Fruit fly (Drosophila melanogaster) whole organism, prepupa: ENCODE measurements around the gene CG45603.

Experiments
- Blimp-1 ChIP-seq: fragments of 200-800 bp; sonication (Bioruptor generic); optimal IDR thresholded peaks from 3 replicates; lab custom pipeline; 2017; ENCODE audit warnings: missing biosample characterization, missing genetic modification characterization, mild to moderate bottlenecking, moderate library complexity, missing genetic modification reagents
- CG10631 ChIP-seq: fragments of 200-800 bp; sonication (Bioruptor generic); optimal IDR thresholded peaks from 2 replicates; lab custom pipeline; 2016; ENCODE audit warnings: missing biosample characterization, missing genetic modification characterization
- CG10669 ChIP-seq: fragments of 200-800 bp; sonication (Bioruptor generic); optimal IDR thresholded peaks from 3 replicates; lab custom pipeline; 2018; ENCODE audit warnings: missing biosample characterization, mild to moderate bottlenecking, missing genetic modification characterization, moderate library complexity
- CG11294 ChIP-seq: fragments of 200-800 bp; sonication (Bioruptor generic); IDR thresholded peaks from 2 replicates; pipeline ENCODE4 v1.3.6; 2022; ENCODE audit warnings: missing biosample characterization, missing genetic modification characterization
- CG11762 ChIP-seq: fragments of 200-800 bp; sonication (Bioruptor generic); optimal IDR thresholded peaks from 3 replicates; lab custom pipeline; 2016; ENCODE audit warnings: missing biosample characterization, missing genetic modification characterization; ENCODE audit not compliant: insufficient read depth
- CG11902 ChIP-seq: fragments of 200-800 bp; sonication (Bioruptor generic); optimal IDR thresholded peaks from 3 replicates; lab custom pipeline; 2016; ENCODE audit warnings: missing biosample characterization, missing genetic modification characterization
- CG15336 ChIP-seq: fragments of 200-800 bp; sonication (Bioruptor generic); IDR thresholded peaks from 2 replicates; pipeline ENCODE4 v1.3.6; 2022; ENCODE audit warnings: missing biosample characterization, missing genetic modification characterization
- CG1621 ChIP-seq: fragments of 200-800 bp; sonication (Bioruptor generic); optimal IDR thresholded peaks from 3 replicates; lab custom pipeline; 2018; ENCODE audit warnings: missing biosample characterization, mild to moderate bottlenecking, missing genetic modification characterization
- CG16779 ChIP-seq: fragments of 200-800 bp; sonication (Bioruptor generic); optimal IDR thresholded peaks from 3 replicates; lab custom pipeline; 2017; ENCODE audit warnings: missing biosample characterization, mild to moderate bottlenecking, missing genetic modification characterization
- CG3032 ChIP-seq: fragments of 200-800 bp; optimal IDR thresholded peaks from 2 replicates; lab custom pipeline; 2019; ENCODE audit warnings: missing biosample characterization, mild to moderate bottlenecking, missing genetic modification characterization, moderate library complexity
- CG31627 ChIP-seq: fragments of 200-800 bp; sonication (Bioruptor generic); optimal IDR thresholded peaks from 3 replicates; lab custom pipeline; 2016; ENCODE audit warnings: missing biosample characterization, missing genetic modification characterization
- CG32006 ChIP-seq: fragments of 200-800 bp; sonication (Bioruptor generic); optimal IDR thresholded peaks from 3 replicates; lab custom pipeline; 2017; ENCODE audit warnings: missing biosample characterization, mild to moderate bottlenecking, missing genetic modification characterization
- CG34406 ChIP-seq: fragments of 200-800 bp; sonication (Bioruptor generic); optimal IDR thresholded peaks from 3 replicates; lab custom pipeline; 2016; ENCODE audit warnings: missing biosample characterization, missing genetic modification characterization
- CG3919 ChIP-seq: fragments of 200-800 bp; sonication (Bioruptor generic); optimal IDR thresholded peaks from 3 replicates; lab custom pipeline; 2016; ENCODE audit warnings: missing biosample characterization, missing genetic modification characterization
- CG6163 ChIP-seq: fragments of 200-800 bp; sonication (Bioruptor generic); IDR thresholded peaks from 3 replicates; pipeline ENCODE4 v1.3.6; 2022; ENCODE audit warnings: missing biosample characterization, missing genetic modification characterization
- CG6276 ChIP-seq: fragments of 200-800 bp; sonication (Bioruptor generic); optimal IDR thresholded peaks from 2 replicates; lab custom pipeline; 2017; ENCODE audit warnings: missing biosample characterization, mild to moderate bottlenecking, missing genetic modification characterization
- CG6792 ChIP-seq: fragments of 200-800 bp; sonication (Bioruptor generic); optimal IDR thresholded peaks from 3 replicates; lab custom pipeline; 2016; ENCODE audit warnings: missing biosample characterization, missing genetic modification characterization
- CG6854 ChIP-seq: fragments of 200-800 bp; sonication (Bioruptor generic); optimal IDR thresholded peaks from 2 replicates; lab custom pipeline; 2017; ENCODE audit warnings: missing biosample characterization, mild to moderate bottlenecking, missing genetic modification characterization
- CG7368 ChIP-seq: fragments of 200-800 bp; sonication (Bioruptor generic); optimal IDR thresholded peaks from 3 replicates; lab custom pipeline; 2016; ENCODE audit warnings: missing biosample characterization, missing genetic modification characterization
- CG8119 ChIP-seq: fragments of 200-800 bp; sonication (Bioruptor generic); IDR thresholded peaks from 3 replicates; pipeline ENCODE4 v1.3.6; 2022; ENCODE audit warnings: missing biosample characterization, missing genetic modification characterization
- CG8319 ChIP-seq: fragments of 200-800 bp; sonication (Bioruptor generic); optimal IDR thresholded peaks from 3 replicates; lab custom pipeline; 2016; ENCODE audit warnings: missing biosample characterization, missing genetic modification characterization
- CG8632 ChIP-seq: fragments of 200-800 bp; sonication (Bioruptor generic); optimal IDR thresholded peaks from 3 replicates; lab custom pipeline; 2016; ENCODE audit warnings: missing biosample characterization, missing genetic modification characterization
- CG9139 ChIP-seq: fragments of 200-800 bp; sonication (Bioruptor generic); optimal IDR thresholded peaks from 3 replicates; lab custom pipeline; 2017; ENCODE audit warnings: missing biosample characterization, mild to moderate bottlenecking, missing genetic modification characterization
- Eip75B ChIP-seq: fragments of 200-800 bp; sonication (Bioruptor generic); optimal IDR thresholded peaks from 3 replicates; lab custom pipeline; 2016; ENCODE audit warnings: missing biosample characterization, missing genetic modification characterization
- Eip78C ChIP-seq: fragments of 200-800 bp; sonication (Bioruptor generic); peaks from one replicate; lab custom pipeline; 2016; ENCODE audit warnings: missing biosample characterization, missing genetic modification characterization
- Ets21C ChIP-seq: fragments of 200-800 bp; sonication (Bioruptor generic); optimal IDR thresholded peaks from 3 replicates; lab custom pipeline; 2016; ENCODE audit warnings: missing biosample characterization, missing genetic modification characterization
- Ets96B ChIP-seq: fragments of 200-800 bp; optimal IDR thresholded peaks from 2 replicates; lab custom pipeline; 2019; ENCODE audit warnings: missing biosample characterization, mild to moderate bottlenecking, missing genetic modification characterization, moderate library complexity
- Gug ChIP-seq: fragments of 200-800 bp; sonication (Bioruptor generic); IDR thresholded peaks from 2 replicates; pipeline ENCODE4 v1.3.6; 2022; ENCODE audit warnings: missing biosample characterization, missing genetic modification characterization
- Hr38 ChIP-seq: sonication (Bioruptor generic); optimal IDR thresholded peaks from 2 replicates; lab custom pipeline; 2016; ENCODE audit warnings: missing biosample characterization, missing genetic modification characterization
- Lpt ChIP-seq: fragments of 200-800 bp; sonication (Bioruptor generic); optimal IDR thresholded peaks from 3 replicates; lab custom pipeline; 2016; ENCODE audit warnings: missing biosample characterization, missing genetic modification characterization
- Met ChIP-seq: fragments of 200-800 bp; sonication (Bioruptor generic); optimal IDR thresholded peaks from 3 replicates; lab custom pipeline; 2016; ENCODE audit warnings: missing biosample characterization, missing genetic modification characterization
- OdsH ChIP-seq: fragments of 200-800 bp; sonication (Bioruptor generic); optimal IDR thresholded peaks from 3 replicates; lab custom pipeline; 2016; ENCODE audit warnings: missing biosample characterization, missing genetic modification characterization
- Smox ChIP-seq: fragments of 200-800 bp; sonication (Bioruptor generic); optimal IDR thresholded peaks from 3 replicates; lab custom pipeline; 2016; ENCODE audit warnings: missing biosample characterization, missing genetic modification characterization
- Sox102F ChIP-seq: fragments of 200-800 bp; sonication (Bioruptor generic); optimal IDR thresholded peaks from 2 replicates; lab custom pipeline; 2016; ENCODE audit warnings: missing biosample characterization, mild to moderate bottlenecking, missing genetic modification characterization
- Sox14 ChIP-seq: fragments of 200-800 bp; sonication (Bioruptor generic); optimal IDR thresholded peaks from 3 replicates; lab custom pipeline; 2016; ENCODE audit warnings: missing biosample characterization, missing genetic modification characterization
- achi ChIP-seq: fragments of 200-800 bp; sonication (Bioruptor generic); optimal IDR thresholded peaks from 3 replicates; lab custom pipeline; 2016; ENCODE audit warnings: missing biosample characterization, missing genetic modification characterization
- acj6 ChIP-seq: fragments of 200-800 bp; sonication (Bioruptor generic); optimal IDR thresholded peaks from 3 replicates; lab custom pipeline; 2016; ENCODE audit warnings: missing biosample characterization, missing genetic modification characterization
- cyc ChIP-seq: fragments of 200-800 bp; sonication (Bioruptor generic); optimal IDR thresholded peaks from 3 replicates; lab custom pipeline; 2016; ENCODE audit warnings: missing biosample characterization, missing genetic modification characterization
- dac ChIP-seq: fragments of 200-800 bp; sonication (Bioruptor generic); optimal IDR thresholded peaks from 2 replicates; lab custom pipeline; 2017; ENCODE audit warnings: missing biosample characterization, mild to moderate bottlenecking, missing genetic modification characterization
- dsx ChIP-seq: fragments of 200-800 bp; optimal IDR thresholded peaks from 3 replicates; lab custom pipeline; 2019; ENCODE audit warnings: missing biosample characterization, mild to moderate bottlenecking, missing genetic modification characterization, moderate library complexity; ENCODE audit not compliant: poor library complexity, severe bottlenecking
- eg ChIP-seq: fragments of 200-800 bp; sonication (Bioruptor generic); IDR thresholded peaks from 3 replicates; pipeline ENCODE4 v1.3.6; 2022; ENCODE audit warnings: missing biosample characterization, missing genetic modification characterization
- esn ChIP-seq: fragments of 200-800 bp; sonication (Bioruptor generic); optimal IDR thresholded peaks from 2 replicates; lab custom pipeline; 2016; ENCODE audit warnings: missing biosample characterization, mild to moderate bottlenecking, missing genetic modification characterization, moderate library complexity
- fd59A ChIP-seq: fragments of 200-800 bp; sonication (Bioruptor generic); optimal IDR thresholded peaks from 2 replicates; lab custom pipeline; 2017; ENCODE audit warnings: missing biosample characterization, mild to moderate bottlenecking, missing genetic modification characterization, missing genetic modification reagents
- fkh ChIP-seq: fragments of 200-800 bp; sonication (Bioruptor generic); optimal IDR thresholded peaks from 3 replicates; lab custom pipeline; 2017; ENCODE audit warnings: missing biosample characterization, mild to moderate bottlenecking, missing genetic modification characterization, moderate library complexity
- net ChIP-seq: fragments of 200-800 bp; sonication (Bioruptor generic); optimal IDR thresholded peaks from 3 replicates; lab custom pipeline; 2016; ENCODE audit warnings: missing biosample characterization, missing genetic modification characterization
- pdm3 ChIP-seq: fragments of 200-800 bp; sonication (Bioruptor generic); optimal IDR thresholded peaks from 3 replicates; lab custom pipeline; 2016; ENCODE audit warnings: missing biosample characterization, missing genetic modification characterization
- salr ChIP-seq, 2 experiments: fragments of 200-800 bp; sonication (Bioruptor generic); optimal IDR thresholded peaks; 3 replicates each; lab custom pipeline; 2016 to 2018; ENCODE audit warnings: missing biosample characterization in 2 of 2, missing genetic modification characterization in 2 of 2, mild to moderate bottlenecking in 1 of 2
- spab ChIP-seq: fragments of 200-800 bp; sonication (Bioruptor generic); optimal IDR thresholded peaks from 2 replicates; lab custom pipeline; 2017; ENCODE audit warnings: missing biosample characterization, mild to moderate bottlenecking, missing genetic modification characterization, missing genetic modification reagents
- ss ChIP-seq, 2 experiments: fragments of 200-800 bp; sonication (Bioruptor generic); optimal IDR thresholded peaks; 2 replicates in 1 of 2; 3 replicates in 1 of 2; lab custom pipeline; 2017 to 2018; ENCODE audit warnings: mild to moderate bottlenecking in 2 of 2, missing biosample characterization in 2 of 2, missing genetic modification characterization in 2 of 2, moderate library complexity in 1 of 2
- vri ChIP-seq: fragments of 200-800 bp; sonication (Bioruptor generic); optimal IDR thresholded peaks from 3 replicates; lab custom pipeline; 2016; ENCODE audit warnings: missing biosample characterization, mild to moderate bottlenecking, missing genetic modification characterization

Gene CG45603

DNA sequence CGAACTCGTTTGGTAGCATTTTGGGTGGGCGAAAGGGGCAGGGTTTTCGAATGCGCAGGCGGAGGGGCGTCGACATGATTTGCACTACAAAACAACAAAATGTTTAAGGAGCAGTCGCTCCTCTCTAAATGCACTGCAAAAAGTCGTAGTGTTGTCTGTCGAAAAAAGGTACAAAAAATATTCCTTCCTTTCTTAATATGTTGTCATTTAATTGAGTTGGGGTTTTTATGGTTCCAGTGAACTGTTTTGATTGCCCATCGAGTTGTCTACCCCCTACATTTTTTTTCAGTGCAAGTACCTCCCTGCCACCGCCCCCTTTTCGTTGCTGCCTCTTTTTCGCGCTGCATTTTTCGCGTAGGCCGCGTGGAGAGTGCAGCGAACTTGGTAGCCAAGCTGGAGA, 47.9 kb upstream of the CG45603 start (continued):
- TF ChIP-seq Eip75B (GFP tag; lab: Kevin White, UChicago) (peak; percentile 94), Sox14 (peak; percentile 96), Hr38 (GFP tag; lab: Kevin White, UChicago) (peak; percentile 75), CG1621 (tag; lab: Kevin White, UChicago) (peak; percentile 94), esn (peak; percentile 95), pdm3 (peak; percentile 95), dac (GFP tag; lab: Kevin White, UChicago) (peak; percentile 95), Blimp-1 (GFP tag; lab: Kevin White, UChicago) (peak; percentile 83), dsx (GFP tag; lab: Kevin White, UChicago) (peak; percentile 93), CG3032 (peak; percentile 92), fd59A (GFP tag; lab: Kevin White, UChicago) (peak; percentile 93), fkh (GFP tag; lab: Kevin White, UChicago) (no peak), CG11902 (GFP tag; lab: Kevin White, UChicago) (peak; percentile 91)

DNA sequence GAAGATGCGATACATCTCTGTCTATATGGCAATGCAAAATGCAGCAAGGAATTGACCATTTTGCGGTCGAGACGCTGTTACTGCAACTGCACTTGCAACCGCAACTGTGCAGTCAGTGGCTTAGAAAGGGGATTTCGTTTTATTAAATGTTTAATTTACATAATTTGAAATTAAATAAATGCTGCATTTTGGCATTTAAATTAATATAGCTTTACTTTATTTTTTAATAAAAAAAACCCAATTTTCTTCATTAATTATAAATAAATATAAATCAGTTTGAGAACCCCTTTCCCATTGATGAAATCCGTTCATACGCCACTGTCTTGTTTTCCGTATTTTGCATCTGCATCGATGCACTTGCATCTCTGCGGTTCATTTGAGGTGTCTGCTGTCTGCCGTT, 46.5 kb upstream of the CG45603 start:
- TF ChIP-seq Ets21C (GFP tag; lab: Kevin White, UChicago): no peak
- TF ChIP-seq pdm3: peak; percentile 10
- TF ChIP-seq esn: peak; percentile 8
- TF ChIP-seq CG16779 (tag; lab: Kevin White, UChicago): no peak
- no peak for TF ChIP-seq Smox
- TF ChIP-seq net (GFP tag; lab: Kevin White, UChicago): peak; percentile 2
- no peak for TF ChIP-seq CG11294
- peak; percentile 34 for TF ChIP-seq CG34406 (GFP tag; lab: Kevin White, UChicago)
- no peak for TF ChIP-seq CG8632
- TF ChIP-seq CG32006 (GFP tag; lab: Kevin White, UChicago): peak; percentile 49
- TF ChIP-seq CG6276 (GFP tag; lab: Kevin White, UChicago): no peak
- TF ChIP-seq fkh (GFP tag; lab: Kevin White, UChicago): no peak
- no peak for TF ChIP-seq CG10669
- 0 out of 2 replicates have a peak, but pooled peaks have one; percentile 17 for TF ChIP-seq Gug (GFP tag; lab: Robert Waterston, UW)
- TF ChIP-seq CG1621 (tag; lab: Kevin White, UChicago): no peak
- TF ChIP-seq ss (GFP tag; optimal IDR thresholded peaks at IDR 0.05; lab: Kevin White, UChicago): peak; percentile 30 to 40
- peak; percentile 22 for TF ChIP-seq achi
- peak; percentile 42 for TF ChIP-seq OdsH
- peak; percentile 58 for TF ChIP-seq CG15336 (GFP tag; lab: Robert Waterston, UW)
- no peak for TF ChIP-seq CG7368 (GFP tag; lab: Kevin White, UChicago)
- no peak for TF ChIP-seq CG31627 (GFP tag; lab: Kevin White, UChicago)
- 0 out of 3 replicates have a peak, but pooled peaks have one; percentile 15 for TF ChIP-seq eg (GFP tag; lab: Robert Waterston, UW)
- TF ChIP-seq Met (GFP tag; lab: Kevin White, UChicago): peak; percentile 0
- TF ChIP-seq CG6163: no peak
- TF ChIP-seq CG10631 (GFP tag; lab: Kevin White, UChicago): peak; percentile 25
- TF ChIP-seq acj6 (GFP tag; lab: Kevin White, UChicago): peak; percentile 44
- peak; percentile 80 for TF ChIP-seq Eip78C
- no peak for TF ChIP-seq CG11902 (GFP tag; lab: Kevin White, UChicago)
- peak; percentile 47; the same call in 2 of the 3 replicates for TF ChIP-seq CG8119 (GFP tag; lab: Robert Waterston, UW)
- no peak for TF ChIP-seq CG6854 (GFP tag; lab: Kevin White, UChicago)
- peak; percentile 4 for TF ChIP-seq cyc (GFP tag; lab: Kevin White, UChicago)
- TF ChIP-seq CG9139 (GFP tag; lab: Kevin White, UChicago): no peak
- peak; percentile 32 for TF ChIP-seq Ets96B
- TF ChIP-seq CG3919 (GFP tag; lab: Kevin White, UChicago): no peak
- TF ChIP-seq Blimp-1 (GFP tag; lab: Kevin White, UChicago): no peak
- TF ChIP-seq CG6792 (GFP tag; lab: Kevin White, UChicago): peak; percentile 32
- TF ChIP-seq Sox102F (GFP tag; lab: Kevin White, UChicago): no peak
- TF ChIP-seq CG11762 (GFP tag; lab: Kevin White, UChicago): no peak
- TF ChIP-seq vri (GFP tag; lab: Kevin White, UChicago): no peak
- TF ChIP-seq spab (GFP tag; lab: Kevin White, UChicago): peak; percentile 8
- no peak for TF ChIP-seq CG8319 (GFP tag; lab: Kevin White, UChicago)
- TF ChIP-seq salr (GFP tag; optimal IDR thresholded peaks at IDR 0.05; lab: Kevin White, UChicago): peak in 1 of 2 experiments; percentile 11
- TF ChIP-seq Lpt (GFP tag; lab: Kevin White, UChicago): no peak
